Fruit fly (Drosophila melanogaster): ENCODE data around the gene CG33500.
A peak's percentile ranks its signal among the peaks of the same experiment; 100 is the strongest.

The CG33500 gene

DNA sequence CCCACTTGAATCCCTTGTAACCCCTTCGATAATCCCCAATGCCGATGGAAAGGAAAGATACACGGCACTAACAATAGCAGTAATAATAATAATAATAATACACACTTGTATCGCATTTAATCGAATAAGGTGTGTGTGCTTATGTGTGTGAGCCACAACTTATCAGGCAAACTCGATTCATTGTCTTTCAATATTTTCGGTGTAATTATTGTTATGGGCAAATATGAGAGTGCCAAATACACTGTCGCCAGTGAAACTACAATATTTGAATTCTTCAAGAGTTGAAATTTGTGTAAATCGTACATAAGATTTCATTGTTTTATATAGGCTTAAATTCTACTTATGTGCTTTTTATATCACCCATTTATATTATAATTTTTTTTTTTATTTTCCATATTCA is 7.8 kb downstream of the CG33500 start:
- TF ChIP-seq Sox102F (GFP tag; optimal IDR thresholded peaks at IDR 0.05), result no peak
- TF ChIP-seq Eip75B (GFP tag; optimal IDR thresholded peaks at IDR 0.05), result no peak
- no peak for TF ChIP-seq ss (GFP tag; optimal IDR thresholded peaks at IDR 0.05)
- no peak for TF ChIP-seq lz (GFP tag; optimal IDR thresholded peaks at IDR 0.05)
- TF ChIP-seq CG6276 (GFP tag; optimal IDR thresholded peaks at IDR 0.05), result no peak
- no peak for TF ChIP-seq fd85E (GFP tag; optimal IDR thresholded peaks at IDR 0.05)
- TF ChIP-seq Ets21C (GFP tag; optimal IDR thresholded peaks at IDR 0.05), result no peak
- no peak for TF ChIP-seq CG31627 (GFP tag; optimal IDR thresholded peaks at IDR 0.05)
- no peak for TF ChIP-seq Sox14 (GFP tag; optimal IDR thresholded peaks at IDR 0.05)
- TF ChIP-seq CG3919 (GFP tag; optimal IDR thresholded peaks at IDR 0.05), result no peak
- no peak for TF ChIP-seq dsx (GFP tag; optimal IDR thresholded peaks at IDR 0.05; ENCODE audit: poor library complexity, severe bottlenecking)
- no peak for TF ChIP-seq OdsH (GFP tag; optimal IDR thresholded peaks at IDR 0.05)
- TF ChIP-seq CG6808 (GFP tag; optimal IDR thresholded peaks at IDR 0.05), result no peak

DNA sequence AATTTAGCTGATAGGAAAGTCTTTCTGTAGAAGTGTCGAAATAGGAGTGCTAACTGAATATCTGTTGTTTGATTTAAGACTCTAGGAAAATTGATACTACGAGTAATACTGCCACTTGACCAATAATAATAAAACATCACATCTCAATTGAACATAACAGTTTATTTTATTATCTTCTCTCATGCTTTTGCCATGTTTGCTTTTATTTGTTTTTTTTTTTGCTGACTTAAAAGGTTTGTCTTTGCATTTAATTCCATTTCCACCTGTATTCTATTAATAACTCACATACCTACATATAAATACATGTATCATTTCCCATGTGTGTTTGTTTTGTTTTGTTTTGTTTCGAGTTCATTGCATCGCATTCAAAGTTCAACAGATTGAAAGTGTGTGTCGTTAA is 14.2 kb downstream of the CG33500 start, which contains the start of the genes CG11714 and Fuca:
TSS of gene CG11714 (minus strand) at position 101 of the 400 bp plus-strand sequence.
TSS of gene Fuca (minus strand) at position 101 of the 400 bp plus-strand sequence.
- no peak for TF ChIP-seq Hr4 (GFP tag; optimal IDR thresholded peaks at IDR 0.05)
- TF ChIP-seq acj6 (GFP tag; optimal IDR thresholded peaks at IDR 0.05), result no peak
- no peak for TF ChIP-seq CG3032 (tag; optimal IDR thresholded peaks at IDR 0.05)
- no peak for TF ChIP-seq net (GFP tag; optimal IDR thresholded peaks at IDR 0.05)
- TF ChIP-seq CG6808 (GFP tag; optimal IDR thresholded peaks at IDR 0.05), result no peak
- no peak for TF ChIP-seq CG1621 (tag; optimal IDR thresholded peaks at IDR 0.05)
- TF ChIP-seq eg (GFP tag; IDR thresholded peaks at IDR 0.05), result no peak
- TF ChIP-seq OdsH (GFP tag; optimal IDR thresholded peaks at IDR 0.05), result no peak
- TF ChIP-seq Smox (GFP tag; optimal IDR thresholded peaks at IDR 0.05), result no peak
- TF ChIP-seq CG6163 (GFP tag; IDR thresholded peaks at IDR 0.05), result no peak
- no peak for TF ChIP-seq Blimp-1 (GFP tag; optimal IDR thresholded peaks at IDR 0.05)
- TF ChIP-seq Met (GFP tag; optimal IDR thresholded peaks at IDR 0.05), result no peak
- TF ChIP-seq CG6854 (GFP tag; optimal IDR thresholded peaks at IDR 0.05), result no peak
- no peak for TF ChIP-seq ss (GFP tag; optimal IDR thresholded peaks at IDR 0.05)
- no peak for TF ChIP-seq CG6276 (GFP tag; optimal IDR thresholded peaks at IDR 0.05)
- no peak for TF ChIP-seq achi (GFP tag; optimal IDR thresholded peaks at IDR 0.05)
- no peak for TF ChIP-seq CG7368 (GFP tag; optimal IDR thresholded peaks at IDR 0.05)

DNA sequence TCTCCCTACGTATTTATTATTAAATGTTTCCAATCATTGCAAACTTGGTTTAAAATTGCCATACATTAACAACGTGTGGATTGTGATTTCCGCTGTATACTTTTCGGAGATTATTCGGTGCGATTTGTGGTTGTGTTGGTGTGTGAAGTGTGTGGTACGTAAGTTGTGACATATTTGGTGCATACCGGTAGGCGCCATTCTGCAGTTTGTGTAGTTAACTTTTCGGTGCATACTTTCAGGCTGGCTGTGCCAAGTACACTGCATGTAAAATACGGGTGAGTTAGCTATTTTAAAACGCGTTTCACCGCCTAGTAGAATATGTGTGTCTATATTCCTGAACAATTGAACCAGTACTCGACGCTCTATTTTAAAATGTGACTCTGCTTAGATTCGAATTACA is 14.8 kb downstream of the CG33500 start:
- TF ChIP-seq Eip78C (GFP tag) (peak; percentile 8), Smox (GFP tag; optimal IDR thresholded peaks at IDR 0.05) (no peak)

DNA sequence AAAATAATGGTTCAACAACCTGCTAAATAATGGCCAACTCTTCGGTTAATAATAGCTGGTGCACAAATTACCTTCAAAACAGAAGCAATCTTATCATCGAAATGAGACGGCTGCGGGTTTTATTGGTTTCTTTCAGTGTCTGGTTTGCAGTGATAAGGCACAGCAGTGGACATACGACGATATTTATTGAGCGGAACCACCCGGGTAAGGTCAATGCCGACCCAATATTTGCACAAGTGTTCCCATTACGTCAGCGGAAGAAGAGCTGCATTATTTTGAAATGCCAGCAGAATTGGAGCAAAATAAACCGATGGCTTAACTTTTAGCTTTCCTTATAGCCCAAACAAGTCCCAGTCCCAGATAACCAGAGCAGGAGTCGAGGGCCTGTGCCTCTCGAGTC is 17.3 kb downstream of the CG33500 start:
- TF ChIP-seq fkh (GFP tag; optimal IDR thresholded peaks at IDR 0.05) (peak; percentile 30), vri (GFP tag; optimal IDR thresholded peaks at IDR 0.05) (peak; percentile 78), CG6854 (GFP tag; optimal IDR thresholded peaks at IDR 0.05) (peak; percentile 19), esn (GFP tag; optimal IDR thresholded peaks at IDR 0.05) (peak; percentile 29), CG3919 (GFP tag; optimal IDR thresholded peaks at IDR 0.05) (no peak), salr (GFP tag; optimal IDR thresholded peaks at IDR 0.05) (no peak), Eip78C (GFP tag) (peak; percentile 20), Met (GFP tag; optimal IDR thresholded peaks at IDR 0.05) (peak; percentile 3), svp (GFP tag) (peak; percentile 96)

DNA sequence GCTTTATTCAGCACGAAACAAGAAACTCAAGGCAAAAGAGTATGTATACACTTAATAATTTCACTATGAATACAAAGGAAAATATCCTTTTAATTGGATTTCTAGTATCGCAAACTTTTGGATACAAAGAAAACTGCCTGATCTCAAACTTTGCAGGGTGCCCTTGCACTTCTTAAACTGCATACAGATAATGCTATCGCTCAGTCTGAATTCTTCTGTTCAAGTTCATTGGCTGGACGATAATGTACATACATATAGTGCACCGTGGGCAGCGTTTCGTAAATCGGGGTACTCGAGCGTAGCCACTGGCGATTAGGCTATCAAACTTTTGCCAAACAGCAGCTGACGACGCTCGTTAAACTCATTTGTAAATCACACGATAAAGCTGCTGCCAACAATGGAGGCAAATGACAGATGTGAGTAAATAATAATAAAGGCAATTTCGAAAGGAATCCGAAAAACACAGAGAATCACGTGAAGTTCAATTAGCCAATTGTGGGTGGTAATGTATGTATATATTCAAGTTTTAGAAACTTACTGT is 18.3 kb downstream of the CG33500 start:
- TF ChIP-seq CG32006 (GFP tag; optimal IDR thresholded peaks at IDR 0.05), result no peak
- no peak for TF ChIP-seq OdsH (GFP tag; optimal IDR thresholded peaks at IDR 0.05)
- TF ChIP-seq Sox14 (GFP tag; optimal IDR thresholded peaks at IDR 0.05), result peak; percentile 11
- TF ChIP-seq vri (GFP tag; optimal IDR thresholded peaks at IDR 0.05), result peak; percentile 7
- no peak for TF ChIP-seq topi (GFP tag; optimal IDR thresholded peaks at IDR 0.05)
- TF ChIP-seq svp (GFP tag), result peak; percentile 72
